Fruit fly (Drosophila melanogaster): Measurements from ENCODE around the gene CG15728.
A peak's percentile ranks its signal among the peaks of the same experiment; 100 is the strongest.

Gene CG15728

dm6 chrX:12668723-12669122, 44.6 kb downstream of the CG15728 start:
- TF ChIP-seq tj (GFP tag; optimal IDR thresholded peaks at IDR 0.05): no peak
- peak; percentile 19 for TF ChIP-seq cic (GFP tag; optimal IDR thresholded peaks at IDR 0.05)

- peak; percentile 27 for TF ChIP-seq ovo (GFP tag; optimal IDR thresholded peaks at IDR 0.05)
- TF ChIP-seq Crg-1 (GFP tag; optimal IDR thresholded peaks at IDR 0.05): no peak
- peak; percentile 87 for TF ChIP-seq pad (GFP tag; optimal IDR thresholded peaks at IDR 0.05)
- no peak for TF ChIP-seq Clk (GFP tag; optimal IDR thresholded peaks at IDR 0.05)
- no peak for TF ChIP-seq CG12768 (GFP tag; optimal IDR thresholded peaks at IDR 0.05)
- TF ChIP-seq CG7045 (GFP tag; optimal IDR thresholded peaks at IDR 0.05): no peak
- no peak for TF ChIP-seq kay (GFP tag; ENCODE audit: borderline replicate concordance)
- no peak for TF ChIP-seq Mnt (GFP tag; optimal IDR thresholded peaks at IDR 0.05)
- peak; percentile 59 for TF ChIP-seq CG7101 (tag; optimal IDR thresholded peaks at IDR 0.05)
- TF ChIP-seq CG11617 (GFP tag; optimal IDR thresholded peaks at IDR 0.05): no peak
- no peak for TF ChIP-seq CG1620 (GFP tag; optimal IDR thresholded peaks at IDR 0.05)
- no peak for TF ChIP-seq tj (GFP tag; optimal IDR thresholded peaks at IDR 0.05)
- TF ChIP-seq toe (GFP tag; optimal IDR thresholded peaks at IDR 0.05): no peak
- no peak for TF ChIP-seq cic (GFP tag; optimal IDR thresholded peaks at IDR 0.05)
- TF ChIP-seq Hr96 (GFP tag; optimal IDR thresholded peaks at IDR 0.05): no peak
- peak; percentile 45 for TF ChIP-seq CG14711 (tag; optimal IDR thresholded peaks at IDR 0.05)
- no peak for TF ChIP-seq CG5204 (GFP tag; optimal IDR thresholded peaks at IDR 0.05)
- TF ChIP-seq bab1 (GFP tag; optimal IDR thresholded peaks at IDR 0.05): peak; percentile 79
- no peak for TF ChIP-seq cnc (optimal IDR thresholded peaks at IDR 0.05)
- TF ChIP-seq CG33017 (tag; optimal IDR thresholded peaks at IDR 0.05): no peak
These were observed 45.8 kb downstream of the CG15728 start for dm6 chrX:12669659-12670488.

DNA sequence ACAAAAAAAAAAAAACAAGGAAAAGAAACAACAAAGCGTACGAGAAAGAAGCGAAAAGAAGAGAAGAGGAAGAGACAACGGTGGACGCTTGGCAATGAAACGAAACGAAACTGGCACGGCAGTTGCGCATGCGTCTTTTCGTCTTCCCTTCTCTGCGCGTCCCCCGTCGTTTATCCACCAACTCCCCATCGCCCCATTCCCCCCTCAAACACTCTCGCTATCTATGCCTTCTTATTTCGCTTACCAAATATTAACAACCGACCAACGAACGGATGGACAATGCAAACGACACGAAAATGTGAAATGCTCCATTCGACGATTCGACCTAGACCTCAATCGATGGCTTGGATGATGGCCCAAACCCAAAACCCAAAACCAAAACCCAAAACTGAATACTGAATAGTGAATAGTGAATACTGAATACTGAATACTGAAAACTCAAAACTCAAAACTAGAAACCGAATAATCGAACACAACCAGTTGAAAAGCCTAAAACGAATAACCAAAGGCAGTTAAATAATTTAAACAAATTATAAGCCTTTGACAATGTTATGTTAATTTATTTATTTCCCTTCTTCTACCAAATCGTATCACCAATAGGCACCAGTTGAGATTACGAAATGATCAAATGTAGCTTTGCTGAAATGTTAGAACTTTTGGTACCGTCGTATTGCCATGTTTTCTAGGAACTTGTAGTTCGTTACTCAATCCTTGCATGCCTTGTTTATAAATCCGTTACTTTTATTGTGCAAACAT, 46.6 kb downstream of the CG15728 start:
- no peak for TF ChIP-seq CG7045 (GFP tag; optimal IDR thresholded peaks at IDR 0.05)
- no peak for TF ChIP-seq ovo (GFP tag; optimal IDR thresholded peaks at IDR 0.05)
- no peak for TF ChIP-seq Hr96 (GFP tag; optimal IDR thresholded peaks at IDR 0.05)
- no peak for TF ChIP-seq CG11617 (GFP tag; optimal IDR thresholded peaks at IDR 0.05)
- TF ChIP-seq toe (GFP tag; optimal IDR thresholded peaks at IDR 0.05): no peak
- no peak for TF ChIP-seq bab1 (GFP tag; optimal IDR thresholded peaks at IDR 0.05)
- TF ChIP-seq CG1620 (GFP tag; optimal IDR thresholded peaks at IDR 0.05): no peak
- no peak for TF ChIP-seq cnc (optimal IDR thresholded peaks at IDR 0.05)
- TF ChIP-seq tj (GFP tag; optimal IDR thresholded peaks at IDR 0.05): no peak

DNA sequence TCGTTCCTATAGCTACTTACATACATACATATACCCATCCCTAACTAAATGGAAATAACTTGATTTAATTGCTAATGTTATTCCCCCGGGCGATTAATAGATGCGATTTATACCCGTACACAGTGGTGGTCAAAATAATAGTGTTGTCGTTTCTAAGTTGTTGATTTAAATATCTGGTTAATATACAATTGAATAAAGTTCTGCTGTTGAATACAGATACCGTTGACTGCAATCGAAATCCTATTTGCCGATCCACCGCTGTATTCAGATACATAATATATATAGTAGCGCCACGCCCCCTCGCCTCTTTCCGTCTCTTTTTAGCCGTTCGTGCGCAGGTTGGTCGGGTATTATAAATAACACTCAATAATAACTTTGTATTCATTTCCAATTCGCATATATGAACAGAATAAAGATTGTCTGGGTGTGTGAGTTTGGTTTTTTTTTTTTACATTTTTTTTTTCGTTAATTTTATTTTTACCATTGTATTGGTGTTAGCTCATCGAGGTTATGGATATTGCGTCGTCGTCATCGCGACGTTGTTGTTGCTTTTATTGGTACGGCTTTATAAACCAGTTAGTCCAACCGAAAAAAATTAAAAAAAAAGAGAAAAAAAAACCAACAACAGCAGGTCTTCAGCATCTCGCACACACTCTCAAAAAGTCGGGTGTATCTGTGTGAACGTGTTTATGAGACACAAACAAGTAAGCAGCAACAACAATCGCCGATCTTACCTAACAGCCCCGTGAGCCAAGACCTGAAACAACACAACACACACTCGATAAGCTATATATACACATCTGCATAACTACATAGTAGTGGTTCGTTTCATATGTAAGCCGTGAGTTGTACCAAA, 48.5 kb downstream of the CG15728 start:
- TF ChIP-seq CG12768 (GFP tag; optimal IDR thresholded peaks at IDR 0.05): no peak
- TF ChIP-seq CG5204 (GFP tag; optimal IDR thresholded peaks at IDR 0.05): peak; percentile 24
- no peak for TF ChIP-seq toe (GFP tag; optimal IDR thresholded peaks at IDR 0.05)
- peak; percentile 55 for TF ChIP-seq CG7101 (tag; optimal IDR thresholded peaks at IDR 0.05)
- peak; percentile 82 for TF ChIP-seq kay (GFP tag; ENCODE audit: borderline replicate concordance)
- peak; percentile 77 for TF ChIP-seq ovo (GFP tag; optimal IDR thresholded peaks at IDR 0.05)
- TF ChIP-seq Mnt (GFP tag; optimal IDR thresholded peaks at IDR 0.05): no peak

DNA sequence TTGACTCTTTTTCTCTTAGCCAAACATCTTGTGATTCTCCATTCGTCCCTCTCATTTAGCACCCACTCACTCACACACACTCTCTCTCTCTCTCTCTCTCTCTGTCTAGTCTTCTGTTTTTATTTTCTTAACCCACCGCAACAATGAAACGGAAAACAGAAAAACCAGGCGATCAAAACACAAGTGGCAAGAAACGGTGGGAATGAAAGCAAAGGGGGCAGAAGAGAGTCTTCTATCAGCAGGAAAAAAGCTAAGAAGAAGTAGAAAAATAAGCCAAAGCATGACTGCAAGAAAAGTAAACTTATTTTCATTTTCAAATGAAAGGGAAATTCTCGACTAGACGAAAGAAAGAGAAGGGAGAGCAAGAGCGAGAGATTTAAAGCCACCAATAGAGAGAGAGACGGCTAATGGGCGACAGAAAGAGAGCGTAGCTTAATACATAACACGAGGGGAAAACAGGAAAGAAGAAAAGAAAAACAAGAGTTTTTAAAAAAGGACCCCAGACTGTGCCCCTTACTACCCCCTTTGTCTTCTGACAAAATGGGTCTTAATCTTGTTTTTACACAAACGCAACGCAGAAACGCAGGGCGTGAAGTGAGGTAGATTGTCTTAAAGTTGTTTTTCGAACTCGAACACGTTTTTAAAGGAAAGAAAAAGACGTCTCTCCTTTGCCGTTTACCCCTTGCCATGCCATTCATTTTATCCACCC, 49.9 kb downstream of the CG15728 start:
- TF ChIP-seq CG7045 (GFP tag; optimal IDR thresholded peaks at IDR 0.05): no peak
- peak; percentile 59 for TF ChIP-seq kay (GFP tag; ENCODE audit: borderline replicate concordance)

DNA sequence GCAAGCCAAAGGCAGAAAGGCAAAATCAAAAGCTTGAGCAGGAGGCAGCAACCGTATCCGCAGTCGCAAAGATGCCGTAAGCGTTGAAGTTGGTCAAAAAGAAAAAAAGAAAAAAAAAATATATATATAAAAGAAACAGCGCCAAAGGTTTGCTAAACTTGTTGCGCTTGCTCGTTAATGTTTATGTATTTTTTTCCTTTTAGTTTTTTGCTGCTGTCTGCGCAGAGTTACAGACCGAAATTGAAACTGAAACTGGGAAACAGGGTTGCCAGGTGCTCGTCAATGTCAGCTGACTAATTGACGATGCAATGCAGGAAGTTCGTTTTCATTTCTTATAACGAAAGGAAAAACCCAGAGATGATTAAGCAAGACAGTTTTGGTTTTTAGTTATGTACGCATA, 51.2 kb downstream of the CG15728 start:
- TF ChIP-seq CG14711 (tag; optimal IDR thresholded peaks at IDR 0.05) (peak; percentile 37), CG11617 (GFP tag; optimal IDR thresholded peaks at IDR 0.05) (no peak)

All from whole organism, adult.